Fruit fly (Drosophila melanogaster) whole organism, embryonic: ENCODE data around the gene SrpRbeta.

Source experiments
- Abd-B ChIP-seq: fragments of 200-800 bp; sonication (Bioruptor generic); optimal IDR thresholded peaks from 2 replicates; lab custom pipeline; 2018; ENCODE audit warnings: missing biosample characterization, mild to moderate bottlenecking, missing genetic modification characterization, moderate library complexity
- Atf3 ChIP-seq: fragments of 200-800 bp; sonication (Bioruptor generic); optimal IDR thresholded peaks from 3 replicates; lab custom pipeline; 2016; ENCODE audit warnings: missing biosample characterization, missing genetic modification characterization
- Awh ChIP-seq: fragments of 200-800 bp; sonication (Bioruptor generic); IDR thresholded peaks from 2 replicates; pipeline ENCODE4, ENCODE4 v1.3.6; 2022; ENCODE audit warnings: missing biosample characterization, missing genetic modification characterization
- Bteb2 ChIP-seq: fragments of 200-800 bp; sonication (Bioruptor generic); optimal IDR thresholded peaks from 2 replicates; lab custom pipeline; 2016; ENCODE audit warnings: missing biosample characterization, missing genetic modification characterization
- CG10267 ChIP-seq: fragments of 200-800 bp; sonication (Bioruptor generic); optimal IDR thresholded peaks from 2 replicates; lab custom pipeline; 2018; ENCODE audit warnings: missing biosample characterization, mild to moderate bottlenecking, missing genetic modification characterization, moderate library complexity
- CG10565 ChIP-seq: fragments of 200-800 bp; sonication (Bioruptor generic); optimal IDR thresholded peaks from 3 replicates; lab custom pipeline; 2016; ENCODE audit warnings: missing biosample characterization, mild to moderate bottlenecking, missing genetic modification characterization
- CG10959 ChIP-seq: fragments of 200-800 bp; sonication (Bioruptor generic); IDR thresholded peaks from 2 replicates; pipeline ENCODE4 v1.3.6; 2022; ENCODE audit warnings: missing biosample characterization, missing genetic modification characterization
- CG11560 ChIP-seq: fragments of 200-800 bp; sonication (Bioruptor generic); IDR thresholded peaks from 3 replicates; pipeline ENCODE4 v1.3.6; 2022; ENCODE audit warnings: missing biosample characterization, missing genetic modification characterization
- CG11696 ChIP-seq: fragments of 200-800 bp; sonication (Bioruptor generic); IDR thresholded peaks from 2 replicates; pipeline ENCODE4 v1.3.6; 2022; ENCODE audit warnings: missing biosample characterization, missing genetic modification characterization
- CG13424 ChIP-seq: fragments of 200-800 bp; sonication (Bioruptor generic); optimal IDR thresholded peaks from 2 replicates; lab custom pipeline; 2019; ENCODE audit warnings: missing biosample characterization, mild to moderate bottlenecking, missing genetic modification characterization, moderate library complexity
- CG1602 ChIP-seq: fragments of 200-800 bp; sonication (Bioruptor generic); optimal IDR thresholded peaks from 3 replicates; lab custom pipeline; 2016; ENCODE audit warnings: missing biosample characterization, missing genetic modification characterization
- CG16779 ChIP-seq: fragments of 200-800 bp; sonication (Bioruptor generic); IDR thresholded peaks from 2 replicates; pipeline ENCODE4 v1.3.6; 2022; ENCODE audit warnings: missing biosample characterization, missing genetic modification characterization
- CG30431 ChIP-seq: fragments of 200-800 bp; sonication (Bioruptor generic); optimal IDR thresholded peaks from 2 replicates; lab custom pipeline; 2017; ENCODE audit warnings: missing biosample characterization, missing genetic modification characterization
- CG31441 ChIP-seq: fragments of 200-800 bp; sonication (Bioruptor generic); IDR thresholded peaks from 2 replicates; pipeline ENCODE4 v1.3.6; 2022; ENCODE audit warnings: missing biosample characterization, missing genetic modification characterization
- CG3726 ChIP-seq: fragments of 200-800 bp; sonication (Bioruptor generic); IDR thresholded peaks from 3 replicates; pipeline ENCODE4, ENCODE4 v1.3.6; 2022; ENCODE audit warnings: missing biosample characterization, missing genetic modification characterization
- CG3847 ChIP-seq: fragments of 200-800 bp; sonication (Bioruptor generic); IDR thresholded peaks from 2 replicates; pipeline ENCODE4 v1.3.6; 2022; ENCODE audit warnings: missing biosample characterization, missing genetic modification characterization
- CG4707 ChIP-seq: fragments of 200-800 bp; sonication (Bioruptor generic); optimal IDR thresholded peaks from 2 replicates; lab custom pipeline; 2018; ENCODE audit warnings: missing biosample characterization, mild to moderate bottlenecking, missing genetic modification characterization, moderate library complexity
- CG5953 ChIP-seq: fragments of 200-800 bp; sonication (Bioruptor generic); IDR thresholded peaks from 2 replicates; pipeline ENCODE4 v1.3.6; 2022; ENCODE audit warnings: missing biosample characterization, missing genetic modification characterization
- CG7839 ChIP-seq: fragments of 200-800 bp; sonication (Bioruptor generic); optimal IDR thresholded peaks from 3 replicates; lab custom pipeline; 2018; ENCODE audit warnings: missing biosample characterization, mild to moderate bottlenecking, missing genetic modification characterization, moderate library complexity
- Camta ChIP-seq: fragments of 200-800 bp; sonication (Bioruptor generic); optimal IDR thresholded peaks from 2 replicates; lab custom pipeline; 2016; ENCODE audit warnings: missing biosample characterization, missing genetic modification characterization
- Drgx ChIP-seq: fragments of 200-800 bp; sonication (Bioruptor generic); IDR thresholded peaks from 2 replicates; pipeline ENCODE4 v1.3.6; 2022; ENCODE audit warnings: missing biosample characterization, missing genetic modification characterization
- E2f1 ChIP-seq: fragments of 200-800 bp; sonication (Bioruptor generic); IDR thresholded peaks from 2 replicates; pipeline ENCODE4 v1.3.6; 2022; ENCODE audit warnings: missing biosample characterization, missing genetic modification characterization
- Ets65A ChIP-seq: fragments of 200-800 bp; sonication (Bioruptor generic); peaks from one replicate; lab custom pipeline; 2016; ENCODE audit warnings: missing biosample characterization, missing genetic modification characterization
- H2.0 ChIP-seq: fragments of 200-800 bp; sonication (Bioruptor generic); IDR thresholded peaks from 2 replicates; pipeline ENCODE4 v1.3.6; 2022; ENCODE audit warnings: missing biosample characterization, missing genetic modification characterization
- HHEX ChIP-seq: fragments of 200-800 bp; sonication (Bioruptor generic); optimal IDR thresholded peaks from 3 replicates; lab custom pipeline; 2017; ENCODE audit warnings: missing biosample characterization, mild to moderate bottlenecking, missing genetic modification characterization, missing genetic modification reagents
- Hr51 ChIP-seq, 2 experiments: fragments of 200-800 bp; sonication (Bioruptor generic); optimal IDR thresholded peaks; 2 replicates in 1 of 2; 3 replicates in 1 of 2; lab custom pipeline; 2016 to 2018; ENCODE audit warnings: missing biosample characterization in 2 of 2, missing genetic modification characterization in 2 of 2, mild to moderate bottlenecking in 1 of 2, moderate library complexity in 1 of 2
- Myb ChIP-seq: fragments of 200-800 bp; sonication (Bioruptor generic); optimal IDR thresholded peaks from 2 replicates; lab custom pipeline; 2016; ENCODE audit warnings: missing biosample characterization, missing genetic modification characterization
- Sox100B ChIP-seq: fragments of 200-800 bp; sonication (Bioruptor generic); optimal IDR thresholded peaks from 3 replicates; lab custom pipeline; 2018; ENCODE audit warnings: missing biosample characterization, mild to moderate bottlenecking, missing genetic modification characterization
- Sry-β ChIP-seq: fragments of 200-800 bp; sonication (Bioruptor generic); optimal IDR thresholded peaks from 2 replicates; lab custom pipeline; 2018; ENCODE audit warnings: missing biosample characterization, mild to moderate bottlenecking, missing genetic modification characterization, moderate library complexity
- Usf ChIP-seq: fragments of 200-800 bp; sonication (Bioruptor generic); optimal IDR thresholded peaks from 2 replicates; lab custom pipeline; 2017; ENCODE audit warnings: missing genotype, missing biosample characterization, missing genetic modification characterization
- ato ChIP-seq: fragments of 200-800 bp; sonication (Bioruptor generic); IDR thresholded peaks from 2 replicates; pipeline ENCODE4 v1.3.6; 2022; ENCODE audit warnings: missing biosample characterization, missing genetic modification characterization; ENCODE audit not compliant: partially characterized antibody
- cas ChIP-seq: fragments of 200-800 bp; sonication (Bioruptor generic); IDR thresholded peaks from 2 replicates; pipeline ENCODE4 v1.3.6; 2022; ENCODE audit warnings: missing biosample characterization, missing genetic modification characterization
- chn ChIP-seq: fragments of 200-800 bp; sonication (Bioruptor generic); optimal IDR thresholded peaks from 2 replicates; lab custom pipeline; 2016; ENCODE audit warnings: missing biosample characterization, missing genetic modification characterization
- dpn ChIP-seq, 2 experiments: fragments of 200-800 bp; sonication (Bioruptor generic); optimal IDR thresholded peaks; 3 replicates each; lab custom pipeline; 2016; ENCODE audit warnings: missing biosample characterization in 2 of 2, missing genetic modification characterization in 2 of 2
- emc ChIP-seq: fragments of 200-800 bp; sonication (Bioruptor generic); optimal IDR thresholded peaks from 2 replicates; lab custom pipeline; 2016; ENCODE audit warnings: missing biosample characterization, missing genetic modification characterization
- ewg ChIP-seq: fragments of 200-800 bp; sonication (Bioruptor generic); optimal IDR thresholded peaks from 3 replicates; lab custom pipeline; 2017; ENCODE audit warnings: mild to moderate bottlenecking, missing biosample characterization, missing genetic modification reagents, missing genetic modification characterization
- exex ChIP-seq: fragments of 200-800 bp; sonication (Bioruptor generic); optimal IDR thresholded peaks from 4 replicates; lab custom pipeline; 2018; ENCODE audit warnings: missing biosample characterization, mild to moderate bottlenecking, missing genetic modification characterization, moderate library complexity
- ftz-f1 ChIP-seq: fragments of 200-800 bp; sonication (Bioruptor generic); optimal IDR thresholded peaks from 2 replicates; lab custom pipeline; 2016; ENCODE audit warnings: missing biosample characterization, missing genetic modification characterization
- gsb-n ChIP-seq: fragments of 200-800 bp; sonication (Bioruptor generic); optimal IDR thresholded peaks from 3 replicates; lab custom pipeline; 2018; ENCODE audit warnings: missing biosample characterization, mild to moderate bottlenecking, missing genetic modification characterization
- hkb ChIP-seq, 2 experiments: fragments of 200-800 bp in 1 of 2; fragments of >200 bp in 1 of 2; sonication (Bioruptor generic) in 1 of 2; IDR thresholded peaks in 1 of 2; optimal IDR thresholded peaks in 1 of 2; 2 replicates each; pipeline versions ENCODE4 v1.3.6 to Lab custom; 2017 to 2022; ENCODE audit warnings: missing biosample characterization in 1 of 2, missing genetic modification characterization in 1 of 2
- klu ChIP-seq: fragments of 200-800 bp; sonication (Bioruptor generic); IDR thresholded peaks from 2 replicates; pipeline ENCODE4 v1.3.6; 2022; ENCODE audit warnings: missing biosample characterization, missing genetic modification characterization
- lilli ChIP-seq: fragments of 200-800 bp; sonication (Bioruptor generic); optimal IDR thresholded peaks from 3 replicates; lab custom pipeline; 2016; ENCODE audit warnings: missing biosample characterization, missing genetic modification characterization
- sens-2 ChIP-seq: fragments of 200-800 bp; sonication (Bioruptor generic); IDR thresholded peaks from 2 replicates; pipeline ENCODE4 v1.3.6; 2022; ENCODE audit warnings: missing biosample characterization, missing genetic modification characterization
- sim ChIP-seq: fragments of 200-800 bp; sonication (Bioruptor generic); IDR thresholded peaks from 2 replicates; pipeline ENCODE4 v1.3.6; 2022; ENCODE audit warnings: missing biosample characterization, missing genetic modification characterization
- stwl ChIP-seq: fragments of 200-800 bp; sonication (Bioruptor generic); optimal IDR thresholded peaks from 3 replicates; lab custom pipeline; 2018; ENCODE audit warnings: missing biosample characterization, mild to moderate bottlenecking, missing genetic modification characterization, moderate library complexity
- sug ChIP-seq: fragments of 200-800 bp; optimal IDR thresholded peaks from 2 replicates; lab custom pipeline; 2019; ENCODE audit warnings: missing biosample characterization, mild to moderate bottlenecking, missing genetic modification characterization, moderate library complexity
- tll ChIP-seq, 2 experiments: fragments of 200-800 bp in 1 of 2; fragments of >200 bp in 1 of 2; sonication (Bioruptor generic) in 1 of 2; optimal IDR thresholded peaks; 2 replicates each; lab custom pipeline; 2017 to 2019; ENCODE audit warnings: missing biosample characterization in 2 of 2, missing genetic modification characterization in 2 of 2, mild to moderate bottlenecking in 1 of 2, moderate library complexity in 1 of 2
- trh ChIP-seq: fragments of 200-800 bp; sonication (Bioruptor generic); optimal IDR thresholded peaks from 2 replicates; lab custom pipeline; 2016; ENCODE audit warnings: missing biosample characterization, missing genetic modification characterization
- z ChIP-seq: fragments of 200-800 bp; sonication (Bioruptor generic); IDR thresholded peaks from 3 replicates; pipeline ENCODE4 v1.3.6; 2022; ENCODE audit warnings: missing biosample characterization, missing genetic modification characterization

The SrpRbeta gene

dm6 chr3L:8672199-8673059, 47.6 kb downstream of the SrpRbeta start (continued):
- TF ChIP-seq sug (tag; lab: Kevin White, UChicago) (peak; percentile 69), Bteb2 (no peak), CG10959 (GFP tag; lab: Robert Waterston, UW) (no peak), Sox100B (GFP tag; lab: Kevin White, UChicago) (no peak), Hr51 (GFP tag; optimal IDR thresholded peaks at IDR 0.05; lab: Kevin White, UChicago) (peak in 1 of 2 experiments; percentile 65), Awh (GFP tag; lab: Robert Waterston, UW) (no peak), stwl (tag; lab: Kevin White, UChicago) (no peak), ato (GFP tag; lab: Robert Waterston, UW) (no peak), Usf (GFP tag; lab: Kevin White, UChicago) (no peak), CG11560 (tag; lab: Robert Waterston, UW) (no peak), gsb-n (tag; lab: Kevin White, UChicago) (no peak), Atf3 (GFP tag; lab: Kevin White, UChicago) (no peak), dpn (GFP tag; optimal IDR thresholded peaks at IDR 0.05; lab: Kevin White, UChicago) (peak; percentile 23 to 34), trh (GFP tag; lab: Kevin White, UChicago) (no peak), CG11696 (GFP tag; lab: Robert Waterston, UW) (no peak), klu (GFP tag; lab: Robert Waterston, UW) (no peak), CG30431 (no peak), hkb (optimal IDR thresholded peaks at IDR 0.05; lab: Kevin White, UChicago) (no peak), hkb (GFP tag; IDR thresholded peaks at IDR 0.05; lab: Robert Waterston, UW) (peak; percentile 52), Drgx (GFP tag; lab: Robert Waterston, UW) (peak; percentile 76), chn (GFP tag; lab: Kevin White, UChicago) (no peak), CG16779 (GFP tag; lab: Robert Waterston, UW) (no peak), CG3847 (peak; percentile 59), Ets65A (GFP tag; lab: Kevin White, UChicago) (no peak), CG3726 (GFP tag; lab: Robert Waterston, UW) (no peak), CG13424 (peak; percentile 41), Sry-β (GFP tag; lab: Kevin White, UChicago) (no peak), emc (GFP tag; lab: Kevin White, UChicago) (no peak), Camta (no peak), lilli (GFP tag; lab: Kevin White, UChicago) (peak; percentile 67), ewg (GFP tag; lab: Kevin White, UChicago) (no peak), CG1602 (GFP tag; lab: Kevin White, UChicago) (no peak), sens-2 (GFP tag; lab: Robert Waterston, UW) (no peak), H2.0 (GFP tag; lab: Robert Waterston, UW) (peak; percentile 7; the same call in 1 of the 2 replicates), ftz-f1 (GFP tag; lab: Kevin White, UChicago) (peak; percentile 63), CG10565 (GFP tag; lab: Kevin White, UChicago) (no peak), HHEX (GFP tag; lab: Kevin White, UChicago) (peak; percentile 39), CG4707 (no peak), Myb (GFP tag; lab: Kevin White, UChicago) (no peak), CG7839 (peak; percentile 63), E2f1 (GFP tag; lab: Robert Waterston, UW) (peak; percentile 17; the same call in 1 of the 2 replicates), z (no peak), CG5953 (no peak), CG10267 (tag; lab: Kevin White, UChicago) (peak; percentile 5), tll (GFP tag; optimal IDR thresholded peaks at IDR 0.05; lab: Kevin White, UChicago) (no peak), Abd-B (GFP tag; lab: Kevin White, UChicago) (peak; percentile 31), cas (no peak), sim (GFP tag; lab: Robert Waterston, UW) (no peak), CG31441 (GFP tag; lab: Robert Waterston, UW) (peak; percentile 21; the same call in 1 of the 2 replicates), exex (tag; lab: Kevin White, UChicago) (no peak)
